Worm (Caenorhabditis elegans): Measurements from ENCODE around the gene C46F11.5.
"Not testable (repeated sequence)": the region's sequence is repeated elsewhere in the genome, so short reads cannot be mapped to it uniquely, and the experiment has no call there.

DNA sequence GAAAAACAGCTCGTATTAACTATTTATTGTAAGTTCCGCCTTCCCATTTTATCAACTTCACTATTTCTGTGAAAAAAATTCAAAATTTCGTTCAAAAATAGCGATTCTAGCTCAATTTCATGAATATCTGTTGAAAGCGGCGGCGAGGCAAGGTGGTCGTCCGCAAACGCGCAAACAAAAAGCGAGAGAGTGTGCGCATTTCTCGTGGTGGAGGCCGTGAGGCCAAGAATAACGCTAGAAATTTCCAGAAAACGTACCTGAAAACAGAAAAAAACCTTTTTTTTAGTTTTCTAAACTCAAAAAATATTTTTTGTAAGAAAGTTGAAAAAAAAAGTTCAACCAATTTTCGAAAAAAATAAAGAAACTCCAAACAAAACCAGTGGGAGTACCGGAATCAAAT lies 39.8 kb upstream of the C46F11.5 start:
- not testable (repeated sequence) for TF ChIP-seq tra-4 (tag; optimal IDR thresholded peaks at IDR 0.05); ama-1 (optimal IDR thresholded peaks at IDR 0.05); ets-7 (tag; optimal IDR thresholded peaks at IDR 0.05); hnd-1 (tag; optimal IDR thresholded peaks at IDR 0.05); tbx-37 (GFP tag; conservative IDR thresholded peaks at IDR 0.05); aly-1 (tag; optimal IDR thresholded peaks at IDR 0.05); F13C5.2 (tag; optimal IDR thresholded peaks at IDR 0.05); pes-1 (GFP tag; IDR thresholded peaks at IDR 0.05)
